Worm (Caenorhabditis elegans) whole organism, L3 larva: ENCODE measurements around the gene glb-24.

ENCODE experiments used
- R02D3.7 ChIP-seq: fragments of 150-350 bp; optimal IDR thresholded peaks from 2 replicates; lab custom pipeline; 2014; ENCODE audit warnings: missing biosample characterization, missing genetic modification characterization
- ZK546.5 ChIP-seq: sonication (generic microtip); optimal IDR thresholded peaks from 2 replicates; lab custom pipeline; 2017; ENCODE audit warnings: missing biosample characterization, missing genetic modification characterization
- ceh-16 ChIP-seq: sonication (generic microtip); optimal IDR thresholded peaks from 2 replicates; lab custom pipeline; 2017; ENCODE audit warnings: missing biosample characterization, missing genetic modification characterization
- ceh-9 ChIP-seq: sonication (generic microtip); optimal IDR thresholded peaks from 2 replicates; lab custom pipeline; 2018; ENCODE audit warnings: missing biosample characterization, missing genetic modification characterization
- daf-12 ChIP-seq: fragments of 150-350 bp; optimal IDR thresholded peaks from 2 replicates; lab custom pipeline; 2014; ENCODE audit warnings: missing biosample characterization, missing genetic modification reagents, missing genetic modification characterization
- egl-27 ChIP-seq: sonication (generic microtip); optimal IDR thresholded peaks from 4 replicates; lab custom pipeline; 2017; ENCODE audit warnings: missing biosample characterization, missing genetic modification reagents, missing genetic modification characterization
- elt-1 ChIP-seq: fragments of 150-350 bp; optimal IDR thresholded peaks from 2 replicates; lab custom pipeline; 2014; ENCODE audit warnings: missing biosample characterization, missing genetic modification characterization
- elt-3 ChIP-seq, 3 experiments: fragments of 150-350 bp in 1 of 3; sonication (generic microtip) in 2 of 3; optimal IDR thresholded peaks; 2 replicates in 2 of 3; 4 replicates in 1 of 3; lab custom pipeline; 2014 to 2017; ENCODE audit warnings: missing biosample characterization in 3 of 3, missing genetic modification characterization in 3 of 3
- fkh-10 ChIP-seq: sonication (generic microtip); optimal IDR thresholded peaks from 2 replicates; lab custom pipeline; 2017; ENCODE audit warnings: missing biosample characterization, missing genetic modification reagents, missing genetic modification characterization
- fkh-2 ChIP-seq: fragments of 150-350 bp; optimal IDR thresholded peaks from 2 replicates; lab custom pipeline; 2014; ENCODE audit warnings: missing biosample characterization, missing genetic modification reagents, missing genetic modification characterization
- fos-1 ChIP-seq: fragments of 150-350 bp; optimal IDR thresholded peaks from 2 replicates; lab custom pipeline; 2014; ENCODE audit warnings: missing biosample characterization, missing genetic modification characterization
- hmg-11 ChIP-seq: sonication (generic microtip); optimal IDR thresholded peaks from 2 replicates; lab custom pipeline; 2016; ENCODE audit warnings: missing genetic modification characterization, missing compliant biosample characterization
- lin-39 ChIP-seq: fragments of 150-350 bp; optimal IDR thresholded peaks from 2 replicates; lab custom pipeline; 2018; ENCODE audit warnings: missing biosample characterization, missing genetic modification reagents, missing genetic modification characterization
- lsy-12 ChIP-seq: sonication (generic microtip); optimal IDR thresholded peaks from 2 replicates; lab custom pipeline; 2016; ENCODE audit warnings: mild to moderate bottlenecking, missing genetic modification characterization, missing compliant biosample characterization
- mml-1 ChIP-seq: fragments of 150-350 bp; sonication (generic microtip); optimal IDR thresholded peaks from 3 replicates; lab custom pipeline; 2014; ENCODE audit warnings: missing biosample characterization, missing genetic modification characterization
- nfya-1 ChIP-seq: sonication (generic microtip); optimal IDR thresholded peaks from 2 replicates; lab custom pipeline; 2017; ENCODE audit warnings: missing genetic modification characterization, mild to moderate bottlenecking, missing compliant biosample characterization, antibody characterized with exemption, moderate library complexity; ENCODE audit not compliant: insufficient read depth
- nhr-11 ChIP-seq: fragments of 150-350 bp; optimal IDR thresholded peaks from 2 replicates; lab custom pipeline; 2014; ENCODE audit warnings: missing biosample characterization, missing genetic modification characterization
- nhr-25 ChIP-seq: sonication (generic microtip); optimal IDR thresholded peaks from 2 replicates; lab custom pipeline; 2017; ENCODE audit warnings: missing biosample characterization, missing genetic modification characterization
- nhr-43 ChIP-seq: sonication (generic microtip); optimal IDR thresholded peaks from 2 replicates; lab custom pipeline; 2016; ENCODE audit warnings: mild to moderate bottlenecking, missing genetic modification characterization, missing compliant biosample characterization; ENCODE audit not compliant: poor library complexity, severe bottlenecking
- pha-4 ChIP-seq: fragments of 150-350 bp; optimal IDR thresholded peaks from 2 replicates; lab custom pipeline; 2014; ENCODE audit warnings: missing biosample characterization, missing genetic modification reagents, missing genetic modification characterization
- pqm-1 ChIP-seq: fragments of 150-350 bp; optimal IDR thresholded peaks from 2 replicates; lab custom pipeline; 2017; ENCODE audit warnings: missing biosample characterization, missing genetic modification characterization, inconsistent platforms
- skn-1 ChIP-seq: fragments of 150-350 bp; optimal IDR thresholded peaks from 2 replicates; lab custom pipeline; 2014; ENCODE audit warnings: missing biosample characterization, missing genetic modification characterization
- snpc-4 ChIP-seq: fragments of 150-350 bp; optimal IDR thresholded peaks from 2 replicates; lab custom pipeline; 2014; ENCODE audit warnings: missing biosample characterization, missing genetic modification characterization
- tbx-2 ChIP-seq: sonication (generic microtip); optimal IDR thresholded peaks from 2 replicates; lab custom pipeline; 2016; ENCODE audit warnings: mild to moderate bottlenecking, missing genetic modification characterization, missing compliant biosample characterization
- unc-39 ChIP-seq: sonication (generic microtip); optimal IDR thresholded peaks from 4 replicates; lab custom pipeline; 2017; ENCODE audit warnings: missing biosample characterization, missing genetic modification characterization
- unc-62 ChIP-seq: fragments of 150-350 bp; sonication (generic microtip); optimal IDR thresholded peaks from 4 replicates; lab custom pipeline; 2014; ENCODE audit warnings: missing biosample characterization, missing genetic modification reagents, missing genetic modification characterization
- zag-1 ChIP-seq: fragments of 150-350 bp; optimal IDR thresholded peaks from 2 replicates; lab custom pipeline; 2014; ENCODE audit warnings: missing biosample characterization, missing genetic modification characterization
- ztf-11 ChIP-seq: fragments of 150-350 bp; optimal IDR thresholded peaks from 2 replicates; lab custom pipeline; 2014; ENCODE audit warnings: missing biosample characterization, missing genetic modification characterization

Gene glb-24

DNA sequence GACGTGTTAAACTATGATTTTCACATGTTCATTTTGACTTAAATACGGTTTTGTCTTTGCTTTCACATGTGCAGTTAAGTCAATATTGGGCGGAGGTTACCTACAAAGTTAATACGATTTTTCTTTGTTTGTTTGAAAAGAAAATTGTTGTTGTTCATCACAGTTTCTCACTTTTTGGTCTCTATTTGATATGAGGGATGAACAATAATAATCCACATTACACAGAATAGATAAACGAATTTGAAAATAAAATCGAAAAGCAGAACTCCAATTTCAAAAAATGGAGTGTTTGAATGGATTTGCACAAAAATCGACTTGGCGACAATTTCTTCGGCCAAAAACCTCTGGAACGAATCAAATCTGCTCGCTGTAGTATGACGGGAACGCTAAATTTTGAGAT, 21.0 kb upstream of the glb-24 start, which contains the start of gene ttr-29:
TSS of gene ttr-29 (minus strand) at position 101 of the 400 bp plus-strand sequence.
- TF ChIP-seq pha-4 = peak; percentile 90
- no peak for TF ChIP-seq pqm-1 (tag; lab: Kevin White, UChicago)

DNA sequence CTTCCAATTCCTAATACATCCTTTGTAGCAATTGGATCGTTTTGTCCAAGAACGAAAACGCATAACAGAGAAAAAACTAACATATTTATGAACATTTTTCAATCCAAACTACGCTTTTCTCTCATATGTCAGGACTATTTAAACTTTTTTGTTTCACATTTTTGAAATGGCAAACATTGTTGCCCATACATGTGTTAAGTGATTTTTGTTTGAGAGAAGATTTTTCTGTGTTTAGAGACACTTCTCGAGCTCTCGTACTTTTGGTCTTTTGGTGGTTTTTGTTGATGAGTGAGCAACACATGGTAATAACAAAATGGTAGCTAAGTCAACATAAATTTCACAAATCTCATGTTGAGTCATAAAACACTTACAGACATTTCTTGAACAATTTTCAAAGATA, 19.3 kb upstream of the glb-24 start, which contains the start of gene ttr-28:
TSS of gene ttr-28 (minus strand) at position 101 of the 400 bp plus-strand sequence.
- no peak for TF ChIP-seq nfya-1 (tag; lab: Kevin White, UChicago)
- TF ChIP-seq mml-1 (tag; lab: Kevin White, UChicago) = no peak
- peak; percentile 17 for TF ChIP-seq pha-4

DNA sequence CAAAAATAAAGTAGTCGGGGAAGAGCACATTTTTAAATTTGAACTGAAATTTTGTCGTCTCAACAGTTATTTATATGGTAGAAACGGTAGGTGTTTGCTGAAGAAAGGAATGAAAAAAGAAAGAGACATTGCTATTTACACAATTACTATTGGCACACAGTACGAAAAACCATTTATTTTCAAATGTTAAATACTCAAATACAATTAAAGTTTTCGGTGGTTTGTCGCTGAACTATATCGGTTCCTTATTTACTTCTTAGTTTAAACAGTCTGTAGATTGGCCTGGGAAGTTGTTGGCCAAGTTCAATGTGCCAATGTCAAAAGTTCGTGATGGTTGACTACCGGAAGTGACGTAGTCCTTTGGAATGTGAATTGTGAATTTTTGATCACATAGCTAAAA, 18.3 kb upstream of the glb-24 start, which contains the start of gene ttr-27:
TSS of gene ttr-27 (minus strand) at position 45 of the 400 bp plus-strand sequence.
- no peak for TF ChIP-seq nhr-25 (tag; lab: Kevin White, UChicago)
- TF ChIP-seq mml-1 (tag; lab: Kevin White, UChicago) = no peak
- peak; percentile 91 for TF ChIP-seq pha-4
- TF ChIP-seq nhr-11 (tag; lab: Kevin White, UChicago) = no peak
- TF ChIP-seq nhr-43 = no peak
- no peak for TF ChIP-seq ceh-16 (tag; lab: Kevin White, UChicago)

DNA sequence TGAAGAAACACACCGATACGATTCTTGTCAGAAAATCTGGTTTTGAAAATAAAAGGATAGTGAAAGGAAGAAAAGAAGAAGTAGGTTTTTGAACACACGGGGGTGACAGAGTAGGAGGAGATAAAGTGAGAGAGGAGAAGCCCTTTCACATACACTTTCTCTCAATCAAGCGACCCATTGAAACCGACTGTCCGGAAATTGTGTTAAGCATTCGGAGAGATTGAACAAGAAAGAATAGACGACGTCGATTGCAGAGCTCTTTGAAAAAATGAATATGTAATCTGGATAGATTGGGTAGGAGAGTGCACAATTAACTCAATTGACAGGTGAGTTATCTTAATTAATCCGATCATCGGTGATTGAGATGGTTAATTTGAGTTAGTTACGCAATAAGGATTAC, 15.5 kb upstream of the glb-24 start:
- TF ChIP-seq zag-1 = no peak
- peak; percentile 21 for TF ChIP-seq fkh-10 (GFP tag; lab: Kevin White, UChicago)
- TF ChIP-seq, all 47 proteins: peak for 1

ce11 chrV:12898583-12899232, 12.9 kb upstream of the glb-24 start:
- TF ChIP-seq ztf-11 (tag; lab: Kevin White, UChicago) = no peak
- TF ChIP-seq lin-39 (tag; lab: Kevin White, UChicago) = peak; percentile 65
- TF ChIP-seq, all 47 proteins: peak for 1

- TF ChIP-seq skn-1 (tag; lab: Kevin White, UChicago) (no peak), elt-1 (tag; lab: Kevin White, UChicago) (no peak), ceh-16 (tag; lab: Kevin White, UChicago) (no peak), elt-3 (tag; optimal IDR thresholded peaks at IDR 0.05; lab: Kevin White, UChicago) (no peak), egl-27 (tag; lab: Kevin White, UChicago) (no peak), nfya-1 (tag; lab: Kevin White, UChicago) (no peak), lsy-12 (no peak), fkh-2 (tag; lab: Kevin White, UChicago) (no peak), unc-62 (GFP tag; lab: Kevin White, UChicago) (no peak), fos-1 (no peak), fkh-10 (GFP tag; lab: Kevin White, UChicago) (no peak)
These were observed 11.6 kb upstream of the glb-24 start for ce11 chrV:12897338-12897737.

DNA sequence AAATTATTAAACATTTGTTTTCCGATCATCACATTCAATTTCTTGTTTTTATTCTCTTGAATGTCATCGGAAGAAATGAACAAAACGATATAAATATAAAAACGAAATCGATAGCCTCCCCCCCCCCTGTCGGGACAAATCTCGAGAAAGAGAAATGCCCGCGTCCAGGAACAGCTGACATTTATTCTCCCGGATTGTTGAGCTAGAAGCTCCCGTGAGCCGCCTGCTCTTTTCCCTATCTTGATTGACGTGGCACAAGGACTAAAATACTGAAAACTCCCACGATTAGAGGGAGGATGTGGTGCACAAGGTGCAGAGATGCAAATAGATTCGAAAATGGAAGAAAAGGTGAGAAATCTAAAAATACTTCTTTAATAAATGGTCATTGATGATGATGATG, 11.1 kb upstream of the glb-24 start:
- TF ChIP-seq snpc-4 (tag; lab: Kevin White, UChicago) (no peak), hmg-11 (tag; lab: Kevin White, UChicago) (no peak), zag-1 (no peak), ceh-9 (tag; lab: Kevin White, UChicago) (no peak), fos-1 (no peak), elt-3 (tag; optimal IDR thresholded peaks at IDR 0.05; lab: Kevin White, UChicago) (no peak), pha-4 (no peak), R02D3.7 (no peak), ZK546.5 (no peak), unc-39 (tag; lab: Kevin White, UChicago) (no peak), pqm-1 (tag; lab: Kevin White, UChicago) (no peak), tbx-2 (tag; lab: Kevin White, UChicago) (no peak)

ce11 chrV:12895772-12896171, 10.0 kb upstream of the glb-24 start, which contains the start of gene ttbk-7:
ttbk-7 (minus strand) TSS chrV:12895872.
- TF ChIP-seq R02D3.7 (no peak), skn-1 (tag; lab: Kevin White, UChicago) (no peak), lin-39 (tag; lab: Kevin White, UChicago) (peak; percentile 38), daf-12 (no peak)
